Fruit fly (Drosophila melanogaster): Measurements from ENCODE around the gene Mnt.

Mnt gene

DNA sequence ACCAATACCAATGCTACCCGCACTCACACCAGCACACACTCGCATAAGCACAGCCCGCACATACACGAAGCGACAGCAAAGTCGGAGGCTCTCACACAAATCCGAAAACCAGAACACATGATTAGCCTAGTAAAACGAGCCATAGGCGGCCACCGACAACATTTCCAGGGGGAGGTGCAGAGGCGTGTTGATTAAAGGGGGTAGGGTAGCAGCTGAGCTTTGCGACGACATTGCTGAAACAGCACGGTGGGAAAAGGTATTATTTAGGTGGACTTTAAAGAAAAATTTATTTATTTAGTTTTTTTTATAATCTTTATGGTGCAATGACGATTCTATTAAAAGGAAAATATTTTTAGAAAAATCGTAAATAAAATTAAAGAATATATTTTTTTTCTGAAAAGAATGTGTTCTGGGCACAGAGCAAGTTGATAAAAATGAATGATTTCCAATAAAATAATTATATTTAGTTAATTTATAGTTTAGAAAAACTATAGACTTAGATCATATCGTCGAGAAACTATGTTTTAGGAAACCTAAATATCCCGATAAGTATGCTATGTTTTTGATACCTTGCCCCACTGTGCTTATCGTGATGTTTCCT is 72.4 kb downstream of the Mnt start (continued):
- TF ChIP-seq CG5180 (GFP tag; optimal IDR thresholded peaks at IDR 0.05) = no peak
- peak; percentile 95 for TF ChIP-seq Meics (GFP tag; optimal IDR thresholded peaks at IDR 0.05)
- peak; percentile 90 for TF ChIP-seq Gug (GFP tag; IDR thresholded peaks at IDR 0.05)
- TF ChIP-seq CG42726 (GFP tag; IDR thresholded peaks at IDR 0.05; ENCODE audit: partially characterized antibody) = no peak
- peak; percentile 89 for TF ChIP-seq Sox102F (GFP tag; optimal IDR thresholded peaks at IDR 0.05)
- TF ChIP-seq Hmr (GFP tag; optimal IDR thresholded peaks at IDR 0.05) = peak; percentile 91
- TF ChIP-seq CG17612 (GFP tag; IDR thresholded peaks at IDR 0.05) = 0 out of 2 replicates have a peak, but pooled peaks have one; percentile 54
- peak; percentile 89 for TF ChIP-seq CG12391 (tag; optimal IDR thresholded peaks at IDR 0.05)
- peak; percentile 62 for TF ChIP-seq CG11085 (GFP tag; IDR thresholded peaks at IDR 0.05)
- peak; percentile 74 for TF ChIP-seq Atf6 (GFP tag; IDR thresholded peaks at IDR 0.05)
- peak; percentile 43; the same call in 1 of the 2 replicates for TF ChIP-seq CG4404 (GFP tag; IDR thresholded peaks at IDR 0.05)
- TF ChIP-seq CG12219 (GFP tag; optimal IDR thresholded peaks at IDR 0.05) = no peak
- TF ChIP-seq Ravus (GFP tag; IDR thresholded peaks at IDR 0.05) = peak; percentile 18; the same call in 1 of the 2 replicates
- TF ChIP-seq YL-1 (GFP tag; optimal IDR thresholded peaks at IDR 0.05) = peak; percentile 71
- peak; percentile 82 for TF ChIP-seq CG17359 (tag; optimal IDR thresholded peaks at IDR 0.05)
- TF ChIP-seq otp (GFP tag; IDR thresholded peaks at IDR 0.05) = peak; percentile 48; the same call in 1 of the 3 replicates
- no peak for TF ChIP-seq nom (GFP tag; optimal IDR thresholded peaks at IDR 0.05)
- peak; percentile 22 for TF ChIP-seq ftz-f1 (GFP tag; optimal IDR thresholded peaks at IDR 0.05)
- TF ChIP-seq CG30020 (tag; optimal IDR thresholded peaks at IDR 0.05) = peak; percentile 71
- TF ChIP-seq Sin3A (optimal IDR thresholded peaks at IDR 0.05) = no peak
- no peak for TF ChIP-seq toy (GFP tag; IDR thresholded peaks at IDR 0.05)
- TF ChIP-seq cas (GFP tag; IDR thresholded peaks at IDR 0.05) = no peak; the same call in 1 of the 2 replicates
- TF ChIP-seq NfI (GFP tag; optimal IDR thresholded peaks at IDR 0.05) = peak; percentile 80
- no peak for TF ChIP-seq MESR4 (GFP tag; optimal IDR thresholded peaks at IDR 0.05)
- no peak for TF ChIP-seq CG3838 (GFP tag; optimal IDR thresholded peaks at IDR 0.05)
- TF ChIP-seq Atf3 (GFP tag; optimal IDR thresholded peaks at IDR 0.05) = no peak
- no peak for TF ChIP-seq Sry-δ (GFP tag; optimal IDR thresholded peaks at IDR 0.05)
- TF ChIP-seq CG2120 (GFP tag; optimal IDR thresholded peaks at IDR 0.05) = peak; percentile 59
- TF ChIP-seq MTF-1 (GFP tag; optimal IDR thresholded peaks at IDR 0.05; ENCODE audit: borderline replicate concordance) = no peak
- no peak for TF ChIP-seq shn (GFP tag; optimal IDR thresholded peaks at IDR 0.05)
- peak; percentile 76 for TF ChIP-seq crol (GFP tag; IDR thresholded peaks at IDR 0.05)
- TF ChIP-seq lbe (GFP tag; optimal IDR thresholded peaks at IDR 0.05) = no peak
- no peak for TF ChIP-seq Hr78 (GFP tag; optimal IDR thresholded peaks at IDR 0.05)
- no peak for TF ChIP-seq CHES-1-like (GFP tag; optimal IDR thresholded peaks at IDR 0.05)
- peak; percentile 88 for TF ChIP-seq Asciz (GFP tag; optimal IDR thresholded peaks at IDR 0.05)
- no peak for TF ChIP-seq CG9876 (GFP tag; optimal IDR thresholded peaks at IDR 0.05)
- peak; percentile 79 for TF ChIP-seq CG32772 (GFP tag; IDR thresholded peaks at IDR 0.05)
- peak; percentile 90 for TF ChIP-seq CG3281 (GFP tag; optimal IDR thresholded peaks at IDR 0.05)
- TF ChIP-seq CG17361 (GFP tag; IDR thresholded peaks at IDR 0.05) = peak; percentile 97
- TF ChIP-seq Med (GFP tag) = no peak
- TF ChIP-seq gro (GFP tag; optimal IDR thresholded peaks at IDR 0.05) = no peak
- peak; percentile 63 for TF ChIP-seq CG18764 (GFP tag; optimal IDR thresholded peaks at IDR 0.05)
- TF ChIP-seq klu (GFP tag; IDR thresholded peaks at IDR 0.05) = peak; percentile 76
